Fruit fly (Drosophila melanogaster): ENCODE results near the gene xit.
A peak's percentile ranks its signal among the peaks of the same experiment; 100 is the strongest.

xit gene

dm6 chrX:6868024-6868628 lies 47.3 kb downstream of the xit start (continued):
- no peak for TF ChIP-seq CG2712 (tag; optimal IDR thresholded peaks at IDR 0.05)
- no peak for TF ChIP-seq unpg (GFP tag; optimal IDR thresholded peaks at IDR 0.05)
- TF ChIP-seq lola (GFP tag; optimal IDR thresholded peaks at IDR 0.05), result peak in 1 of 3 experiments; percentile 84
- peak; percentile 67; the same call in 2 of the 3 replicates for TF ChIP-seq ci (GFP tag; IDR thresholded peaks at IDR 0.05)
- no peak for TF ChIP-seq CG8359 (GFP tag; optimal IDR thresholded peaks at IDR 0.05; ENCODE audit: borderline replicate concordance)
- no peak for TF ChIP-seq Nf-YC (tag; optimal IDR thresholded peaks at IDR 0.05)
- no peak for TF ChIP-seq CG30403 (GFP tag; optimal IDR thresholded peaks at IDR 0.05)
- no peak for TF ChIP-seq lov (optimal IDR thresholded peaks at IDR 0.05)
- TF ChIP-seq lov (GFP tag; IDR thresholded peaks at IDR 0.05), result peak; percentile 67; the same call in 1 of the 3 replicates
- TF ChIP-seq Trl (optimal IDR thresholded peaks at IDR 0.05), result peak; percentile 81 to 95
- no peak for TF ChIP-seq Trl (GFP tag; optimal IDR thresholded peaks at IDR 0.05)
- TF ChIP-seq CG34422 (GFP tag; IDR thresholded peaks at IDR 0.05), result peak; percentile 66; the same call in 1 of the 3 replicates
- TF ChIP-seq zfh2 (GFP tag; optimal IDR thresholded peaks at IDR 0.05), result no peak
- TF ChIP-seq dysf (GFP tag; IDR thresholded peaks at IDR 0.05), result no peak
- no peak for TF ChIP-seq tx (GFP tag; optimal IDR thresholded peaks at IDR 0.05)
- TF ChIP-seq CG15601 (tag; optimal IDR thresholded peaks at IDR 0.05), result no peak
- no peak for TF ChIP-seq Dek (tag; optimal IDR thresholded peaks at IDR 0.05)
- TF ChIP-seq NC2α (GFP tag; optimal IDR thresholded peaks at IDR 0.05), result no peak
- no peak for TF ChIP-seq Vsx1 (GFP tag; optimal IDR thresholded peaks at IDR 0.05)
- TF ChIP-seq NC2β (GFP tag; optimal IDR thresholded peaks at IDR 0.05), result no peak
- no peak for TF ChIP-seq Kr (GFP tag; optimal IDR thresholded peaks at IDR 0.05)
- TF ChIP-seq CG12391 (tag; optimal IDR thresholded peaks at IDR 0.05), result no peak
- TF ChIP-seq Aef1 (GFP tag; IDR thresholded peaks at IDR 0.05), result 0 out of 3 replicates have a peak, but pooled peaks have one; percentile 8
- no peak for TF ChIP-seq pho (GFP tag; optimal IDR thresholded peaks at IDR 0.05)
- no peak for TF ChIP-seq knrl (GFP tag; IDR thresholded peaks at IDR 0.05; ENCODE audit: partially characterized antibody)
- no peak for TF ChIP-seq ro (GFP tag; IDR thresholded peaks at IDR 0.05)
- TF ChIP-seq chn (GFP tag; optimal IDR thresholded peaks at IDR 0.05), result no peak
- peak; percentile 45; the same call in 1 of the 3 replicates for TF ChIP-seq CG2199 (GFP tag; IDR thresholded peaks at IDR 0.05)
- no peak for TF ChIP-seq CG12155 (GFP tag; optimal IDR thresholded peaks at IDR 0.05)
- peak; percentile 9 for TF ChIP-seq CrebB (tag; optimal IDR thresholded peaks at IDR 0.05)
- peak; percentile 49 for TF ChIP-seq Drgx (GFP tag; IDR thresholded peaks at IDR 0.05)
- TF ChIP-seq CG8388 (GFP tag; optimal IDR thresholded peaks at IDR 0.05), result peak; percentile 9
- TF ChIP-seq HHEX (GFP tag; optimal IDR thresholded peaks at IDR 0.05), result no peak
- peak; percentile 13 for TF ChIP-seq CG10543 (GFP tag; optimal IDR thresholded peaks at IDR 0.05)
- peak; percentile 43 for TF ChIP-seq nmo (GFP tag; optimal IDR thresholded peaks at IDR 0.05)
- peak; percentile 92 for TF ChIP-seq CG4360 (GFP tag; IDR thresholded peaks at IDR 0.05)
- TF ChIP-seq CG6854 (GFP tag; optimal IDR thresholded peaks at IDR 0.05), result no peak
- peak; percentile 33; the same call in 1 of the 2 replicates for TF ChIP-seq Atf6 (GFP tag; IDR thresholded peaks at IDR 0.05)
- peak; percentile 15; the same call in 1 of the 2 replicates for TF ChIP-seq vvl (GFP tag; IDR thresholded peaks at IDR 0.05)
- no peak for TF ChIP-seq usp (GFP tag; optimal IDR thresholded peaks at IDR 0.05)
- TF ChIP-seq CG7745 (tag; optimal IDR thresholded peaks at IDR 0.05), result no peak
- peak; percentile 98 for TF ChIP-seq chinmo (GFP tag; IDR thresholded peaks at IDR 0.05; ENCODE audit: partially characterized antibody)
- TF ChIP-seq sob (GFP tag; IDR thresholded peaks at IDR 0.05), result 0 out of 2 replicates have a peak, but pooled peaks have one; percentile 16
- TF ChIP-seq CG13424 (tag; optimal IDR thresholded peaks at IDR 0.05), result peak; percentile 56
- no peak for TF ChIP-seq lbe (GFP tag; optimal IDR thresholded peaks at IDR 0.05)
- no peak for TF ChIP-seq CG18619 (GFP tag; optimal IDR thresholded peaks at IDR 0.05)
- TF ChIP-seq CG8290 (GFP tag; optimal IDR thresholded peaks at IDR 0.05), result no peak
- peak in 1 of 2 experiments; percentile 48 for TF ChIP-seq CG8290 (tag; optimal IDR thresholded peaks at IDR 0.05)
- no peak for TF ChIP-seq tap (tag; optimal IDR thresholded peaks at IDR 0.05)
- TF ChIP-seq CG8089 (GFP tag; optimal IDR thresholded peaks at IDR 0.05), result no peak
